Fruit fly (Drosophila melanogaster): ENCODE results near the gene Coq6.
A peak's percentile ranks its signal among the peaks of the same experiment; 100 is the strongest.

The Coq6 gene

dm6 chr2L:5541935-5542685 is 10.1 kb upstream of the Coq6 start, which contains the start of the genes Hel25E and Lam (continued):
- TF ChIP-seq Oaz (GFP tag; IDR thresholded peaks at IDR 0.05) = no peak
- no peak for TF ChIP-seq CG6254 (GFP tag; optimal IDR thresholded peaks at IDR 0.05)
- no peak for TF ChIP-seq Ravus (GFP tag; IDR thresholded peaks at IDR 0.05)
- TF ChIP-seq fru (optimal IDR thresholded peaks at IDR 0.05) = no peak
- TF ChIP-seq Gsc (GFP tag; IDR thresholded peaks at IDR 0.05) = no peak
- TF ChIP-seq salm (tag; optimal IDR thresholded peaks at IDR 0.05) = no peak
- no peak for TF ChIP-seq Asciz (GFP tag; optimal IDR thresholded peaks at IDR 0.05)
- TF ChIP-seq CG9817 (tag; optimal IDR thresholded peaks at IDR 0.05) = no peak
- TF ChIP-seq unc-4 (GFP tag; IDR thresholded peaks at IDR 0.05; ENCODE audit: partially characterized antibody) = peak; percentile 93
- no peak for TF ChIP-seq C15 (GFP tag; IDR thresholded peaks at IDR 0.05)
- TF ChIP-seq Camta (GFP tag; optimal IDR thresholded peaks at IDR 0.05) = no peak
- TF ChIP-seq CG16863 (GFP tag; optimal IDR thresholded peaks at IDR 0.05) = no peak
- no peak for TF ChIP-seq CG18011 (GFP tag; optimal IDR thresholded peaks at IDR 0.05)
- no peak for TF ChIP-seq CG11247 (GFP tag; IDR thresholded peaks at IDR 0.05)
- TF ChIP-seq CG4404 (GFP tag; IDR thresholded peaks at IDR 0.05) = no peak
- peak; percentile 63 for TF ChIP-seq CG12391 (tag; optimal IDR thresholded peaks at IDR 0.05)
- TF ChIP-seq z (GFP tag; IDR thresholded peaks at IDR 0.05) = no peak
- no peak for TF ChIP-seq CG6689 (GFP tag; IDR thresholded peaks at IDR 0.05)
- no peak for TF ChIP-seq Dip2 (GFP tag; IDR thresholded peaks at IDR 0.05)
- TF ChIP-seq ERR (GFP tag; optimal IDR thresholded peaks at IDR 0.05) = no peak
- TF ChIP-seq pho (GFP tag; optimal IDR thresholded peaks at IDR 0.05) = no peak
- TF ChIP-seq CG3847 (GFP tag; IDR thresholded peaks at IDR 0.05) = peak; percentile 69
- no peak for TF ChIP-seq CG8944 (GFP tag; optimal IDR thresholded peaks at IDR 0.05)
- no peak for TF ChIP-seq Six4 (GFP tag; optimal IDR thresholded peaks at IDR 0.05)
- TF ChIP-seq Hr51 (GFP tag; optimal IDR thresholded peaks at IDR 0.05) = no peak
- TF ChIP-seq CG34376 (GFP tag; optimal IDR thresholded peaks at IDR 0.05) = no peak
- no peak for TF ChIP-seq CG7839 (tag; optimal IDR thresholded peaks at IDR 0.05)
- TF ChIP-seq CG12299 (tag; optimal IDR thresholded peaks at IDR 0.05) = no peak
- TF ChIP-seq Awh (GFP tag; IDR thresholded peaks at IDR 0.05) = no peak
- no peak for TF ChIP-seq Nf-YA (GFP tag; IDR thresholded peaks at IDR 0.05)
- TF ChIP-seq Atf3 (GFP tag; optimal IDR thresholded peaks at IDR 0.05) = no peak
- TF ChIP-seq Kr (GFP tag; optimal IDR thresholded peaks at IDR 0.05) = no peak
- no peak for TF ChIP-seq pros (GFP tag; optimal IDR thresholded peaks at IDR 0.05)
- peak; percentile 54; the same call in 2 of the 3 replicates for TF ChIP-seq CG7963 (GFP tag; IDR thresholded peaks at IDR 0.05; ENCODE audit: partially characterized antibody)
- peak; percentile 26 for TF ChIP-seq jumu (GFP tag; optimal IDR thresholded peaks at IDR 0.05)
- TF ChIP-seq insv (GFP tag; optimal IDR thresholded peaks at IDR 0.05) = no peak
- no peak for TF ChIP-seq D19B (GFP tag; optimal IDR thresholded peaks at IDR 0.05)
- no peak for TF ChIP-seq Drgx (GFP tag; IDR thresholded peaks at IDR 0.05)
- no peak for TF ChIP-seq Atf6 (GFP tag; IDR thresholded peaks at IDR 0.05)
- no peak for TF ChIP-seq CG7357 (GFP tag; IDR thresholded peaks at IDR 0.05)
- no peak for TF ChIP-seq CG2875 (GFP tag; optimal IDR thresholded peaks at IDR 0.05)
- TF ChIP-seq HLH3B (GFP tag; IDR thresholded peaks at IDR 0.05) = no peak
- TF ChIP-seq croc (GFP tag; conservative IDR thresholded peaks at IDR 0.05) = no peak
- no peak for TF ChIP-seq CG18476 (GFP tag; optimal IDR thresholded peaks at IDR 0.05)
- no peak for TF ChIP-seq tx (GFP tag; optimal IDR thresholded peaks at IDR 0.05)
- no peak for TF ChIP-seq CG10147 (GFP tag; optimal IDR thresholded peaks at IDR 0.05)
- no peak for TF ChIP-seq Stat92E (GFP tag; optimal IDR thresholded peaks at IDR 0.05)
- no peak for TF ChIP-seq gem (tag; optimal IDR thresholded peaks at IDR 0.05)
- TF ChIP-seq ewg (GFP tag; optimal IDR thresholded peaks at IDR 0.05) = peak; percentile 32
- TF ChIP-seq CG16815 (GFP tag; optimal IDR thresholded peaks at IDR 0.05) = no peak
- peak; percentile 6 for TF ChIP-seq HLH54F (GFP tag; optimal IDR thresholded peaks at IDR 0.05)

Data from whole organism, embryonic.